Worm (Caenorhabditis elegans): Measurements from ENCODE around the gene F13D11.3.

The F13D11.3 gene

DNA sequence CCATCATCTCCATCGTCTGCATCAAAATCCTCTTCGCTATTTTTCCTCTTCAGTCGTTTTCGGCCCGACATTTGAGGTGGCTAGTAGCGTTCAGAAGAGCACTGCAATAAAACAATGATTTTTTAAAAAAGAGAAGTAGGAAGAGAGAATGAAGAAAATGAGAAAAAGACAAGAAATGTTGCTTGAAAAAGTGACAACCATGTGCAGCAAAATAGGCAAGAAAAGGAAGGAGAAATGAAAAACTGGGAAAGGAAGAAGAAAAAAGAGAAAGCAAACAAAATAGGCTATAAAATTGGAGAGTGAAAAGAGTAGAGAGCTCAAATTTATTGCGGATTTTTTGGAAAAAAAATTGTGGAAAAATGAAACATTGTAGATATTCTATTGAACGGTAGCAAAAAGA lies 42.4 kb downstream of the F13D11.3 start, which contains the start of gene tag-294:
Gene tag-294 (minus strand): TSS at position 101 of the 400 bp plus-strand sequence.
- TF ChIP-seq ces-1 (GFP tag; optimal IDR thresholded peaks at IDR 0.05) (peak; percentile 21), unc-39 (tag; optimal IDR thresholded peaks at IDR 0.05) (no peak)
